Worm (Caenorhabditis elegans) whole organism, L1 larva: ENCODE measurements around the gene F21H7.3.

ENCODE experiments used
- C04F5.9 ChIP-seq: sonication (generic microtip); optimal IDR thresholded peaks from 2 replicates; lab custom pipeline; 2016; ENCODE audit warnings: missing genetic modification characterization, missing compliant biosample characterization
- blmp-1 ChIP-seq: fragments of 150-350 bp; optimal IDR thresholded peaks from 2 replicates; lab custom pipeline; 2014; ENCODE audit warnings: missing biosample characterization, missing genetic modification characterization
- ces-1 ChIP-seq: fragments of 150-350 bp; optimal IDR thresholded peaks from 2 replicates; lab custom pipeline; 2014; ENCODE audit warnings: missing biosample characterization, missing genetic modification reagents, missing genetic modification characterization
- dsc-1 ChIP-seq: sonication (generic microtip); optimal IDR thresholded peaks from 2 replicates; lab custom pipeline; 2016; ENCODE audit warnings: mild to moderate bottlenecking, missing genetic modification characterization, missing compliant biosample characterization
- egl-27 ChIP-seq, 2 experiments: fragments of 150-350 bp in 1 of 2; sonication (generic microtip); optimal IDR thresholded peaks; 3 replicates each; lab custom pipeline; 2017 to 2018; ENCODE audit warnings: missing biosample characterization in 2 of 2, missing genetic modification characterization in 2 of 2, missing genetic modification reagents in 2 of 2
- lin-15B ChIP-seq: fragments of 150-350 bp; sonication (generic microtip); optimal IDR thresholded peaks from 3 replicates; lab custom pipeline; 2014; ENCODE audit warnings: missing biosample characterization, missing genetic modification characterization
- lin-39 ChIP-seq: fragments of 150-350 bp; optimal IDR thresholded peaks from 2 replicates; lab custom pipeline; 2014; ENCODE audit warnings: missing biosample characterization, missing genetic modification reagents, missing genetic modification characterization
- mdl-1 ChIP-seq, 2 experiments: fragments of 150-350 bp; optimal IDR thresholded peaks; 2 replicates each; lab custom pipeline; 2014 to 2017; ENCODE audit warnings: missing biosample characterization in 2 of 2, missing genetic modification characterization in 2 of 2, inconsistent platforms in 1 of 2
- mef-2 ChIP-seq: fragments of 150-350 bp; optimal IDR thresholded peaks from 2 replicates; lab custom pipeline; 2014; ENCODE audit warnings: missing biosample characterization, missing genetic modification characterization
- nhr-77 ChIP-seq: fragments of 150-350 bp; optimal IDR thresholded peaks from 2 replicates; lab custom pipeline; 2014; ENCODE audit warnings: missing biosample characterization, missing genetic modification characterization
- pqm-1 ChIP-seq: sonication (generic microtip); optimal IDR thresholded peaks from 3 replicates; lab custom pipeline; 2017; ENCODE audit warnings: missing biosample characterization, missing genetic modification characterization
- ztf-11 ChIP-seq, 2 experiments: sonication (generic microtip); optimal IDR thresholded peaks; 2 replicates each; lab custom pipeline; 2016 to 2017; ENCODE audit warnings: missing genetic modification characterization in 2 of 2, missing biosample characterization in 1 of 2, missing compliant biosample characterization in 1 of 2

- no peak for TF ChIP-seq lin-15B (tag; lab: Kevin White, UChicago)
- no peak for TF ChIP-seq mdl-1 (tag; optimal IDR thresholded peaks at IDR 0.05; lab: Kevin White, UChicago)
- no peak for TF ChIP-seq egl-27 (tag; optimal IDR thresholded peaks at IDR 0.05; lab: Kevin White, UChicago)
- TF ChIP-seq ztf-11 (tag; optimal IDR thresholded peaks at IDR 0.05; lab: Kevin White, UChicago), result no peak
- TF ChIP-seq dsc-1 (tag; lab: Kevin White, UChicago), result no peak
- TF ChIP-seq blmp-1 (tag; lab: Kevin White, UChicago), result no peak
- no peak for TF ChIP-seq ces-1 (GFP tag; lab: Kevin White, UChicago)
- no peak for TF ChIP-seq C04F5.9
- TF ChIP-seq mef-2 (tag; lab: Kevin White, UChicago), result no peak
- TF ChIP-seq nhr-77 (tag; lab: Kevin White, UChicago), result no peak
- no peak for TF ChIP-seq pqm-1 (tag; lab: Kevin White, UChicago)
- TF ChIP-seq lin-39 (tag; lab: Kevin White, UChicago), result no peak
Measured at ce11 chrV:16229439-16229838, 5.6 kb downstream of the F21H7.3 start.
